Worm (Caenorhabditis elegans) whole organism, late embryonic: ENCODE results near the gene hira-1.

ENCODE experiments used
- C08G9.2 ChIP-seq: sonication (generic microtip); optimal IDR thresholded peaks from 2 replicates; lab custom pipeline; 2016; ENCODE audit warnings: mild to moderate bottlenecking, missing genetic modification characterization, moderate library complexity, missing compliant biosample characterization
- C38D4.7 ChIP-seq: fragments of 200-800 bp; sonication (Bioruptor generic); optimal IDR thresholded peaks from 2 replicates; lab custom pipeline; 2018; ENCODE audit warnings: mild to moderate bottlenecking, missing genetic modification characterization, moderate library complexity, missing compliant biosample characterization
- F13H6.1 ChIP-seq: sonication (generic microtip); optimal IDR thresholded peaks from 2 replicates; lab custom pipeline; 2016; ENCODE audit warnings: missing genetic modification characterization, missing compliant biosample characterization
- K09A11.1 ChIP-seq: sonication (generic microtip); optimal IDR thresholded peaks from 2 replicates; lab custom pipeline; 2017; ENCODE audit warnings: antibody characterized with exemption, mild to moderate bottlenecking, missing genetic modification characterization, missing compliant biosample characterization; ENCODE audit not compliant: insufficient read depth
- ceh-18 ChIP-seq: sonication (generic microtip); optimal IDR thresholded peaks from 2 replicates; lab custom pipeline; 2016; ENCODE audit warnings: missing genetic modification characterization, missing compliant biosample characterization
- ceh-30 ChIP-seq: fragments of 150-350 bp; optimal IDR thresholded peaks from 2 replicates; lab custom pipeline; 2014; ENCODE audit warnings: missing biosample characterization, missing genetic modification characterization
- ceh-48 ChIP-seq: sonication (generic microtip); optimal IDR thresholded peaks from 2 replicates; lab custom pipeline; 2016; ENCODE audit warnings: missing genetic modification characterization, inconsistent platforms, missing compliant biosample characterization
- ceh-6 ChIP-seq: fragments of 200-800 bp; sonication (Bioruptor generic); optimal IDR thresholded peaks from 2 replicates; lab custom pipeline; 2018; ENCODE audit warnings: mild to moderate bottlenecking, missing genetic modification characterization, missing compliant biosample characterization
- ceh-9 ChIP-seq: sonication (generic microtip); optimal IDR thresholded peaks from 2 replicates; lab custom pipeline; 2016; ENCODE audit warnings: mild to moderate bottlenecking, missing genetic modification characterization, inconsistent platforms, missing compliant biosample characterization
- dmd-4 ChIP-seq: sonication (generic microtip); optimal IDR thresholded peaks from 2 replicates; lab custom pipeline; 2016; ENCODE audit warnings: borderline replicate concordance, missing genetic modification characterization, missing compliant biosample characterization
- dve-1 ChIP-seq: sonication (generic microtip); optimal IDR thresholded peaks from 2 replicates; lab custom pipeline; 2017; ENCODE audit warnings: antibody characterized with exemption, mild to moderate bottlenecking, missing genetic modification characterization, missing compliant biosample characterization
- elt-2 ChIP-seq: sonication (generic microtip); optimal IDR thresholded peaks from 2 replicates; lab custom pipeline; 2016; ENCODE audit warnings: missing genetic modification reagents, missing genetic modification characterization, missing compliant biosample characterization
- elt-4 ChIP-seq: sonication (generic microtip); optimal IDR thresholded peaks from 2 replicates; lab custom pipeline; 2016; ENCODE audit warnings: missing genetic modification characterization, missing compliant biosample characterization
- ets-4 ChIP-seq: sonication (generic microtip); optimal IDR thresholded peaks from 2 replicates; lab custom pipeline; 2016; ENCODE audit warnings: missing genetic modification characterization, missing compliant biosample characterization
- fax-1 ChIP-seq: sonication (generic microtip); optimal IDR thresholded peaks from 2 replicates; lab custom pipeline; 2016; ENCODE audit warnings: missing genotype, missing genetic modification characterization, missing compliant biosample characterization
- fkh-10 ChIP-seq: fragments of 150-350 bp; optimal IDR thresholded peaks from 2 replicates; lab custom pipeline; 2014; ENCODE audit warnings: missing biosample characterization, missing genetic modification reagents, missing genetic modification characterization
- hlh-30 ChIP-seq: sonication (generic microtip); optimal IDR thresholded peaks from 2 replicates; lab custom pipeline; 2017; ENCODE audit warnings: antibody characterized with exemption, missing genetic modification characterization, missing compliant biosample characterization; ENCODE audit not compliant: insufficient read depth
- hlh-6 ChIP-seq: sonication (generic microtip); optimal IDR thresholded peaks from 2 replicates; lab custom pipeline; 2016; ENCODE audit warnings: missing genotype, missing genetic modification characterization, missing compliant biosample characterization
- hlh-8 ChIP-seq: sonication (generic microtip); optimal IDR thresholded peaks from 2 replicates; lab custom pipeline; 2016; ENCODE audit warnings: missing genotype, missing genetic modification characterization, missing compliant biosample characterization
- madf-2 ChIP-seq: sonication (generic microtip); optimal IDR thresholded peaks from 2 replicates; lab custom pipeline; 2017; ENCODE audit warnings: missing genetic modification characterization, missing compliant biosample characterization
- nfya-1 ChIP-seq: sonication (generic microtip); optimal IDR thresholded peaks from 2 replicates; lab custom pipeline; 2017; ENCODE audit warnings: missing genetic modification characterization, mild to moderate bottlenecking, missing compliant biosample characterization, antibody characterized with exemption, moderate library complexity
- nhr-11 ChIP-seq: fragments of 150-350 bp; optimal IDR thresholded peaks from 2 replicates; lab custom pipeline; 2014; ENCODE audit warnings: missing biosample characterization, missing genetic modification characterization
- npax-4 ChIP-seq: sonication (generic microtip); optimal IDR thresholded peaks from 2 replicates; lab custom pipeline; 2016; ENCODE audit warnings: missing genetic modification characterization, missing compliant biosample characterization
- pha-4 ChIP-seq: fragments of 150-350 bp; optimal IDR thresholded peaks from 2 replicates; lab custom pipeline; 2018; ENCODE audit warnings: missing biosample characterization, missing genetic modification reagents, missing genetic modification characterization
- pqm-1 ChIP-seq: sonication (generic microtip); optimal IDR thresholded peaks from 2 replicates; lab custom pipeline; 2016; ENCODE audit warnings: missing genetic modification characterization, missing compliant biosample characterization
- pros-1 ChIP-seq: fragments of 150-350 bp; optimal IDR thresholded peaks from 2 replicates; lab custom pipeline; 2014; ENCODE audit warnings: missing biosample characterization, missing genetic modification reagents, missing genetic modification characterization
- ref-2 ChIP-seq: sonication (generic microtip); optimal IDR thresholded peaks from 2 replicates; lab custom pipeline; 2016; ENCODE audit warnings: missing genetic modification characterization, missing compliant biosample characterization
- rnt-1 ChIP-seq: sonication (generic microtip); optimal IDR thresholded peaks from 2 replicates; lab custom pipeline; 2016; ENCODE audit warnings: missing genetic modification characterization, missing compliant biosample characterization
- sdc-2 ChIP-seq: sonication (generic microtip); optimal IDR thresholded peaks from 2 replicates; lab custom pipeline; 2016; ENCODE audit warnings: missing genotype, missing genetic modification characterization, missing compliant biosample characterization
- sox-2 ChIP-seq: fragments of 200-800 bp; sonication (Bioruptor generic); IDR thresholded peaks from 2 replicates; pipeline ENCODE4 v1.3.6; 2022; ENCODE audit warnings: missing genetic modification reagents, missing genetic modification characterization, missing compliant biosample characterization
- sox-4 ChIP-seq: sonication (generic microtip); optimal IDR thresholded peaks from 2 replicates; lab custom pipeline; 2017; ENCODE audit warnings: mild to moderate bottlenecking, missing genetic modification characterization, inconsistent platforms, missing compliant biosample characterization
- syd-9 ChIP-seq: sonication (generic microtip); optimal IDR thresholded peaks from 2 replicates; lab custom pipeline; 2016; ENCODE audit warnings: mild to moderate bottlenecking, missing genetic modification characterization, moderate library complexity, missing compliant biosample characterization
- unc-42 ChIP-seq: sonication (generic microtip); optimal IDR thresholded peaks from 2 replicates; lab custom pipeline; 2016; ENCODE audit warnings: missing genotype, missing genetic modification characterization, missing compliant biosample characterization
- unc-55 ChIP-seq: sonication (generic microtip); optimal IDR thresholded peaks from 2 replicates; lab custom pipeline; 2017; ENCODE audit warnings: missing biosample characterization, missing genetic modification reagents, missing genetic modification characterization
- unc-86 ChIP-seq: sonication (generic microtip); optimal IDR thresholded peaks from 2 replicates; lab custom pipeline; 2016; ENCODE audit warnings: missing genetic modification characterization, missing compliant biosample characterization
- zip-5 ChIP-seq: sonication (generic microtip); optimal IDR thresholded peaks from 2 replicates; lab custom pipeline; 2016; ENCODE audit warnings: missing genetic modification characterization, missing compliant biosample characterization
- ztf-16 ChIP-seq: sonication (generic microtip); optimal IDR thresholded peaks from 2 replicates; lab custom pipeline; 2017; ENCODE audit warnings: missing genetic modification characterization, missing compliant biosample characterization

The hira-1 gene

ce11 chrIII:5199577-5199976 lies 8.7 kb downstream of the hira-1 start, which contains the start of gene emb-8:
Gene emb-8 (minus strand): TSS chrIII:5199677.
- no peak for TF ChIP-seq pqm-1
- no peak for TF ChIP-seq K09A11.1 (tag; lab: Kevin White, UChicago)
- no peak for TF ChIP-seq ceh-6

- TF ChIP-seq ztf-16 (no peak), dmd-4 (tag; lab: Kevin White, UChicago) (no peak), ceh-30 (no peak), sdc-2 (tag; lab: Kevin White, UChicago) (no peak), nhr-11 (tag; lab: Kevin White, UChicago) (no peak), hlh-6 (tag; lab: Kevin White, UChicago) (no peak), hlh-30 (tag; lab: Kevin White, UChicago) (no peak), F13H6.1 (no peak), elt-2 (tag; lab: Kevin White, UChicago) (no peak), sox-2 (GFP tag; lab: Robert Waterston, UW) (no peak), ceh-9 (tag; lab: Kevin White, UChicago) (no peak), npax-4 (tag; lab: Kevin White, UChicago) (no peak), C08G9.2 (tag; lab: Kevin White, UChicago) (no peak), madf-2 (tag; lab: Kevin White, UChicago) (no peak), unc-55 (GFP tag; lab: Kevin White, UChicago) (no peak), ceh-6 (no peak), pha-4 (tag; lab: Kevin White, UChicago) (no peak), dve-1 (tag; lab: Kevin White, UChicago) (no peak), rnt-1 (tag; lab: Kevin White, UChicago) (no peak)
- TF ChIP-seq, all 69 proteins: peak for 0
Observed at ce11 chrIII:5200349-5200748, 9.4 kb downstream of the hira-1 start.

- TF ChIP-seq elt-2 (tag; lab: Kevin White, UChicago) (peak; percentile 47), sdc-2 (tag; lab: Kevin White, UChicago) (no peak), ets-4 (tag; lab: Kevin White, UChicago) (no peak), fkh-10 (GFP tag; lab: Kevin White, UChicago) (no peak), ceh-9 (tag; lab: Kevin White, UChicago) (no peak)
- TF ChIP-seq, all 69 proteins: peak for 1
Observed at ce11 chrIII:5201267-5201666, 10.3 kb downstream of the hira-1 start.

- no peak for TF ChIP-seq ceh-30
- no peak for TF ChIP-seq sox-4 (tag; lab: Kevin White, UChicago)
- no peak for TF ChIP-seq sox-2 (GFP tag; lab: Robert Waterston, UW)
- no peak for TF ChIP-seq hlh-8 (tag; lab: Kevin White, UChicago)
- no peak for TF ChIP-seq C38D4.7 (GFP tag; lab: Kevin White, UChicago)
- TF ChIP-seq zip-5, result no peak
- TF ChIP-seq nfya-1 (tag; lab: Kevin White, UChicago), result peak; percentile 66
- TF ChIP-seq elt-2 (tag; lab: Kevin White, UChicago), result peak; percentile 5
- peak; percentile 20 for TF ChIP-seq ceh-18
- TF ChIP-seq ets-4 (tag; lab: Kevin White, UChicago), result peak; percentile 34
- no peak for TF ChIP-seq hlh-6 (tag; lab: Kevin White, UChicago)
Observed at ce11 chrIII:5202641-5203040, 11.7 kb downstream of the hira-1 start.

- no peak for TF ChIP-seq zip-5
- TF ChIP-seq ceh-48, result no peak
- TF ChIP-seq fkh-10 (GFP tag; lab: Kevin White, UChicago), result no peak
- TF ChIP-seq ceh-6, result no peak
- no peak for TF ChIP-seq pros-1 (tag; lab: Kevin White, UChicago)
- no peak for TF ChIP-seq unc-86 (tag; lab: Kevin White, UChicago)
- no peak for TF ChIP-seq fax-1 (tag; lab: Kevin White, UChicago)
- no peak for TF ChIP-seq unc-42 (tag; lab: Kevin White, UChicago)
- no peak for TF ChIP-seq ref-2
- no peak for TF ChIP-seq dve-1 (tag; lab: Kevin White, UChicago)
- TF ChIP-seq syd-9 (tag; lab: Kevin White, UChicago), result no peak
- TF ChIP-seq elt-4 (tag; lab: Kevin White, UChicago), result no peak
Observed at ce11 chrIII:5203310-5203709, 12.4 kb downstream of the hira-1 start.
